Fruit fly (Drosophila melanogaster): Measurements from ENCODE around the gene Adgf-A2.

Gene Adgf-A2

dm6 chr3L:17804511-17804910, 40.6 kb upstream of the Adgf-A2 start, which contains the start of gene ais (continued):
- peak; percentile 39 for TF ChIP-seq CG12391 (tag; optimal IDR thresholded peaks at IDR 0.05)
- no peak for TF ChIP-seq CG13287 (GFP tag; IDR thresholded peaks at IDR 0.05; ENCODE audit: partially characterized antibody)
- TF ChIP-seq gcm (GFP tag; optimal IDR thresholded peaks at IDR 0.05) = no peak
- peak; percentile 34 for TF ChIP-seq Xbp1 (GFP tag; optimal IDR thresholded peaks at IDR 0.05)
- no peak for TF ChIP-seq CrebB (tag; optimal IDR thresholded peaks at IDR 0.05)
- no peak for TF ChIP-seq Jarid2 (GFP tag; optimal IDR thresholded peaks at IDR 0.05)
- peak; percentile 34 for TF ChIP-seq BEAF-32 (GFP tag; optimal IDR thresholded peaks at IDR 0.05)
- peak; percentile 55 for TF ChIP-seq trem (tag; optimal IDR thresholded peaks at IDR 0.05)
- TF ChIP-seq chm (GFP tag; IDR thresholded peaks at IDR 0.05) = peak; percentile 39; the same call in 1 of the 2 replicates
- TF ChIP-seq CG18476 (GFP tag; optimal IDR thresholded peaks at IDR 0.05) = no peak
- peak; percentile 4 for TF ChIP-seq zen (tag; optimal IDR thresholded peaks at IDR 0.05)
- no peak for TF ChIP-seq prd (optimal IDR thresholded peaks at IDR 0.05)
- no peak for TF ChIP-seq prd (GFP tag; IDR thresholded peaks at IDR 0.05)
- TF ChIP-seq CG12299 (tag; optimal IDR thresholded peaks at IDR 0.05) = no peak
- TF ChIP-seq zfh2 (GFP tag; optimal IDR thresholded peaks at IDR 0.05) = peak; percentile 11
- TF ChIP-seq kah (GFP tag; optimal IDR thresholded peaks at IDR 0.05) = no peak
- peak; percentile 9 for TF ChIP-seq nmo (GFP tag; optimal IDR thresholded peaks at IDR 0.05)
- peak; percentile 40 for TF ChIP-seq CG30403 (GFP tag; optimal IDR thresholded peaks at IDR 0.05)
- no peak for TF ChIP-seq CG12155 (GFP tag; optimal IDR thresholded peaks at IDR 0.05)
- TF ChIP-seq trh (GFP tag; optimal IDR thresholded peaks at IDR 0.05) = no peak
- TF ChIP-seq pzg (GFP tag; optimal IDR thresholded peaks at IDR 0.05) = peak; percentile 38
- TF ChIP-seq Drgx (GFP tag; IDR thresholded peaks at IDR 0.05) = no peak
- TF ChIP-seq sens (GFP tag) = peak; percentile 61
- no peak for TF ChIP-seq CG4282 (GFP tag; optimal IDR thresholded peaks at IDR 0.05)
- no peak for TF ChIP-seq dmrt11E (tag; optimal IDR thresholded peaks at IDR 0.05)
- TF ChIP-seq dm (GFP tag; optimal IDR thresholded peaks at IDR 0.05) = peak; percentile 93
- TF ChIP-seq CG17612 (GFP tag; IDR thresholded peaks at IDR 0.05) = no peak
- TF ChIP-seq bab2 (GFP tag; optimal IDR thresholded peaks at IDR 0.05) = no peak
- TF ChIP-seq CG14710 (tag; optimal IDR thresholded peaks at IDR 0.05) = no peak
- no peak for TF ChIP-seq jumu (GFP tag; optimal IDR thresholded peaks at IDR 0.05)
- peak; percentile 14 for TF ChIP-seq CG17359 (tag; optimal IDR thresholded peaks at IDR 0.05)
- TF ChIP-seq ATbp (GFP tag; optimal IDR thresholded peaks at IDR 0.05) = no peak
- no peak for TF ChIP-seq Sry-β (GFP tag; optimal IDR thresholded peaks at IDR 0.05)
- TF ChIP-seq CG11093 (GFP tag; IDR thresholded peaks at IDR 0.05) = no peak
- TF ChIP-seq CG12942 (GFP tag; optimal IDR thresholded peaks at IDR 0.05) = no peak
- peak; percentile 32 for TF ChIP-seq CG13424 (tag; optimal IDR thresholded peaks at IDR 0.05)
- TF ChIP-seq Doc3 (GFP tag; IDR thresholded peaks at IDR 0.05; ENCODE audit: partially characterized antibody) = no peak
- TF ChIP-seq unpg (GFP tag; optimal IDR thresholded peaks at IDR 0.05) = peak; percentile 39
- TF ChIP-seq CG7928 (GFP tag; optimal IDR thresholded peaks at IDR 0.05) = peak; percentile 55

dm6 chr3L:17802107-17802506, 38.1 kb upstream of the Adgf-A2 start, which contains the start of gene NUCB1:
Gene NUCB1 (minus strand): TSS chr3L:17802279.
- peak; percentile 12 for TF ChIP-seq Mad (GFP tag; optimal IDR thresholded peaks at IDR 0.05)
- no peak for TF ChIP-seq p53 (GFP tag; optimal IDR thresholded peaks at IDR 0.05)
- TF ChIP-seq CG12744 (GFP tag; optimal IDR thresholded peaks at IDR 0.05) = peak; percentile 47
- no peak for TF ChIP-seq yki (optimal IDR thresholded peaks at IDR 0.05)
- no peak for TF ChIP-seq eyg (GFP tag; optimal IDR thresholded peaks at IDR 0.05)
- TF ChIP-seq abd-A (tag; optimal IDR thresholded peaks at IDR 0.05) = no peak
- peak; percentile 67 for TF ChIP-seq B-H2 (GFP tag; optimal IDR thresholded peaks at IDR 0.05)
- TF ChIP-seq CG12236 (GFP tag; optimal IDR thresholded peaks at IDR 0.05) = no peak
- no peak for TF ChIP-seq CG6689 (GFP tag; IDR thresholded peaks at IDR 0.05)
- TF ChIP-seq CG4617 (GFP tag; optimal IDR thresholded peaks at IDR 0.05; ENCODE audit: borderline replicate concordance) = peak; percentile 94
- peak; percentile 15 for TF ChIP-seq tx (GFP tag; optimal IDR thresholded peaks at IDR 0.05)
- peak; percentile 11 for TF ChIP-seq Sin3A (optimal IDR thresholded peaks at IDR 0.05)
- TF ChIP-seq CG7745 (tag; optimal IDR thresholded peaks at IDR 0.05) = no peak
- TF ChIP-seq HLH54F (GFP tag; optimal IDR thresholded peaks at IDR 0.05) = peak; percentile 13
- peak; percentile 60 for TF ChIP-seq Myb (GFP tag; optimal IDR thresholded peaks at IDR 0.05)
- no peak for TF ChIP-seq lmd (GFP tag; IDR thresholded peaks at IDR 0.05)
